Fruit fly (Drosophila melanogaster) whole organism, embryonic: ENCODE results near the gene ftz-f1.

Experiments used
- CG10321 ChIP-seq: fragments of 200-800 bp; sonication (Bioruptor generic); IDR thresholded peaks from 2 replicates; pipeline ENCODE4 v1.3.6; 2022; ENCODE audit warnings: missing biosample characterization, missing genetic modification characterization
- CG10462 ChIP-seq: fragments of 200-800 bp; sonication (Bioruptor generic); optimal IDR thresholded peaks from 2 replicates; lab custom pipeline; 2016; ENCODE audit warnings: missing biosample characterization, missing genetic modification characterization
- CG11695 ChIP-seq: fragments of 200-800 bp; sonication (Bioruptor generic); IDR thresholded peaks from 3 replicates; pipeline ENCODE4 v1.3.6; 2022; ENCODE audit warnings: missing biosample characterization, missing genetic modification characterization
- CG12071 ChIP-seq: fragments of 200-800 bp; sonication (Bioruptor generic); optimal IDR thresholded peaks from 3 replicates; lab custom pipeline; 2018; ENCODE audit warnings: missing biosample characterization, mild to moderate bottlenecking, missing genetic modification characterization
- CG12236 ChIP-seq: fragments of 200-800 bp; sonication (Bioruptor generic); optimal IDR thresholded peaks from 2 replicates; lab custom pipeline; 2016; ENCODE audit warnings: missing biosample characterization, missing genetic modification characterization
- CG13894 ChIP-seq: fragments of 200-800 bp; sonication (Bioruptor generic); optimal IDR thresholded peaks from 3 replicates; lab custom pipeline; 2018; ENCODE audit warnings: missing biosample characterization, mild to moderate bottlenecking, missing genetic modification characterization, moderate library complexity
- CG15073 ChIP-seq: fragments of 200-800 bp; sonication (Bioruptor generic); optimal IDR thresholded peaks from 2 replicates; lab custom pipeline; 2016; ENCODE audit warnings: missing biosample characterization, missing genetic modification characterization
- CG15269 ChIP-seq: fragments of 200-800 bp; sonication (Bioruptor generic); optimal IDR thresholded peaks from 2 replicates; lab custom pipeline; 2018; ENCODE audit warnings: missing biosample characterization, mild to moderate bottlenecking, missing genetic modification characterization, moderate library complexity
- CG1602 ChIP-seq: fragments of 200-800 bp; sonication (Bioruptor generic); optimal IDR thresholded peaks from 3 replicates; lab custom pipeline; 2016; ENCODE audit warnings: missing biosample characterization, missing genetic modification characterization
- CG17359 ChIP-seq: fragments of 200-800 bp; sonication (Bioruptor generic); optimal IDR thresholded peaks from 3 replicates; lab custom pipeline; 2018; ENCODE audit warnings: missing biosample characterization, mild to moderate bottlenecking, missing genetic modification characterization, moderate library complexity
- CG3163 ChIP-seq: fragments of 200-800 bp; sonication (Bioruptor generic); optimal IDR thresholded peaks from 3 replicates; lab custom pipeline; 2016; ENCODE audit warnings: missing biosample characterization, missing genetic modification characterization
- CG43689 ChIP-seq: fragments of 200-800 bp; sonication (Bioruptor generic); IDR thresholded peaks from 2 replicates; pipeline ENCODE4 v1.3.6; 2022; ENCODE audit warnings: missing biosample characterization, missing genetic modification characterization
- CG7372 ChIP-seq: fragments of 200-800 bp; sonication (Bioruptor generic); IDR thresholded peaks from 2 replicates; pipeline ENCODE4 v1.3.6; 2022; ENCODE audit warnings: missing biosample characterization, missing genetic modification characterization
- CG7556 ChIP-seq: fragments of 200-800 bp; sonication (Bioruptor generic); optimal IDR thresholded peaks from 2 replicates; lab custom pipeline; 2017; ENCODE audit warnings: missing biosample characterization, mild to moderate bottlenecking, missing genetic modification characterization
- CG8089 ChIP-seq: fragments of 200-800 bp; sonication (Bioruptor generic); optimal IDR thresholded peaks from 3 replicates; lab custom pipeline; 2016; ENCODE audit warnings: missing biosample characterization, missing genetic modification characterization
- CG8478 ChIP-seq: fragments of >200 bp; optimal IDR thresholded peaks from 2 replicates; lab custom pipeline; 2018
- CG9932 ChIP-seq: fragments of 200-800 bp; sonication (Bioruptor generic); IDR thresholded peaks from 2 replicates; pipeline ENCODE4 v1.3.6; 2022; ENCODE audit warnings: missing biosample characterization, missing genetic modification characterization
- CHES-1-like ChIP-seq: fragments of 200-800 bp; sonication (Bioruptor generic); optimal IDR thresholded peaks from 2 replicates; lab custom pipeline; 2016; ENCODE audit warnings: missing biosample characterization, missing genetic modification characterization
- D19B ChIP-seq: fragments of 200-800 bp; sonication (Bioruptor generic); optimal IDR thresholded peaks from 2 replicates; lab custom pipeline; 2017; ENCODE audit warnings: missing biosample characterization, mild to moderate bottlenecking, missing genetic modification characterization
- Deaf1 ChIP-seq: fragments of 200-800 bp; optimal IDR thresholded peaks from 3 replicates; lab custom pipeline; 2019; ENCODE audit warnings: missing biosample characterization, mild to moderate bottlenecking, missing genetic modification characterization, moderate library complexity
- Dek ChIP-seq: fragments of 200-800 bp; sonication (Bioruptor generic); optimal IDR thresholded peaks from 3 replicates; lab custom pipeline; 2019; ENCODE audit warnings: missing biosample characterization, mild to moderate bottlenecking, missing genetic modification characterization, moderate library complexity
- Dfd ChIP-seq, 2 experiments: fragments of >200 bp; optimal IDR thresholded peaks; 2 replicates each; lab custom pipeline; 2017; ENCODE audit warnings: missing biosample characterization in 2 of 2, missing genetic modification characterization in 2 of 2
- ERR ChIP-seq: fragments of 200-800 bp; sonication (Bioruptor generic); optimal IDR thresholded peaks from 2 replicates; lab custom pipeline; 2016; ENCODE audit warnings: missing biosample characterization, missing genetic modification characterization
- Eip74EF ChIP-seq, 2 experiments: fragments of 200-800 bp in 1 of 2; fragments of >200 bp in 1 of 2; sonication (Bioruptor generic) in 1 of 2; optimal IDR thresholded peaks; 2 replicates each; lab custom pipeline; 2017 to 2019; ENCODE audit warnings: missing biosample characterization in 2 of 2, missing genetic modification characterization in 2 of 2, mild to moderate bottlenecking in 1 of 2, moderate library complexity in 1 of 2
- Elba2 ChIP-seq: fragments of 200-800 bp; sonication (Bioruptor generic); optimal IDR thresholded peaks from 3 replicates; lab custom pipeline; 2016; ENCODE audit warnings: missing biosample characterization, missing genetic modification characterization
- HmgZ ChIP-seq: fragments of 200-800 bp; sonication (Bioruptor generic); optimal IDR thresholded peaks from 2 replicates; lab custom pipeline; 2018; ENCODE audit warnings: missing biosample characterization, mild to moderate bottlenecking, missing genetic modification characterization
- MTF-1 ChIP-seq: fragments of 200-800 bp; sonication (Bioruptor generic); optimal IDR thresholded peaks from 2 replicates; lab custom pipeline; 2018; ENCODE audit warnings: missing biosample characterization, mild to moderate bottlenecking, missing genetic modification characterization, borderline replicate concordance
- Mad ChIP-seq: fragments of 200-800 bp; sonication (Bioruptor generic); optimal IDR thresholded peaks from 2 replicates; lab custom pipeline; 2016; ENCODE audit warnings: missing biosample characterization, missing genetic modification characterization
- NFAT ChIP-seq: fragments of 200-800 bp; sonication (Bioruptor generic); IDR thresholded peaks from 2 replicates; pipeline ENCODE4 v1.3.6; 2022; ENCODE audit warnings: missing biosample characterization, missing genetic modification characterization
- NfI ChIP-seq: fragments of 200-800 bp; sonication (Bioruptor generic); optimal IDR thresholded peaks from 3 replicates; lab custom pipeline; 2018; ENCODE audit warnings: missing biosample characterization, mild to moderate bottlenecking, missing genetic modification characterization, moderate library complexity
- Oaz ChIP-seq: fragments of 200-800 bp; sonication (Bioruptor generic); IDR thresholded peaks from 2 replicates; pipeline ENCODE4 v1.3.6; 2022; ENCODE audit warnings: missing biosample characterization, missing genetic modification characterization
- Oli ChIP-seq: fragments of 200-800 bp; sonication (Bioruptor generic); optimal IDR thresholded peaks from 2 replicates; lab custom pipeline; 2018; ENCODE audit warnings: missing biosample characterization, mild to moderate bottlenecking, missing genetic modification characterization, moderate library complexity
- Stat92E ChIP-seq, 3 experiments: fragments of >200 bp in 2 of 3; fragments of 200-800 bp in 1 of 3; sonication (Bioruptor generic) in 1 of 3; optimal IDR thresholded peaks; 2 replicates each; lab custom pipeline; 2017 to 2019; ENCODE audit warnings: missing biosample characterization in 3 of 3, missing genetic modification characterization in 3 of 3, mild to moderate bottlenecking in 1 of 3, moderate library complexity in 1 of 3
- chif ChIP-seq, 2 experiments: fragments of 200-800 bp; sonication (Bioruptor generic); optimal IDR thresholded peaks; 3 replicates each; lab custom pipeline; 2016; ENCODE audit warnings: missing biosample characterization in 2 of 2, missing genetic modification characterization in 2 of 2
- corto ChIP-seq: fragments of 200-800 bp; sonication (Bioruptor generic); optimal IDR thresholded peaks from 2 replicates; lab custom pipeline; 2016; ENCODE audit warnings: missing biosample characterization, mild to moderate bottlenecking, missing genetic modification characterization, moderate library complexity
- disco-r ChIP-seq: fragments of 200-800 bp; sonication (Bioruptor generic); optimal IDR thresholded peaks from 2 replicates; lab custom pipeline; 2016; ENCODE audit warnings: missing biosample characterization, missing genetic modification characterization
- fu2 ChIP-seq: fragments of 200-800 bp; sonication (Bioruptor generic); optimal IDR thresholded peaks from 2 replicates; lab custom pipeline; 2016; ENCODE audit warnings: missing biosample characterization, missing genetic modification characterization
- gcm ChIP-seq: fragments of 200-800 bp; sonication (Bioruptor generic); optimal IDR thresholded peaks from 2 replicates; lab custom pipeline; 2019; ENCODE audit warnings: missing biosample characterization, mild to moderate bottlenecking, missing genetic modification characterization, moderate library complexity
- grau ChIP-seq: fragments of 200-800 bp; optimal IDR thresholded peaks from 3 replicates; lab custom pipeline; 2019; ENCODE audit warnings: missing biosample characterization, mild to moderate bottlenecking, missing genetic modification characterization, moderate library complexity
- grn ChIP-seq: fragments of 200-800 bp; sonication (Bioruptor generic); optimal IDR thresholded peaks from 3 replicates; lab custom pipeline; 2017; ENCODE audit warnings: missing biosample characterization, missing genetic modification characterization
- h ChIP-seq: fragments of >200 bp; optimal IDR thresholded peaks from 2 replicates; lab custom pipeline; 2017
- ken ChIP-seq: fragments of 200-800 bp; sonication (Bioruptor generic); IDR thresholded peaks from 3 replicates; pipeline ENCODE4 v1.3.6; 2022; ENCODE audit warnings: missing biosample characterization, missing genetic modification characterization
- lbe ChIP-seq: fragments of 200-800 bp; sonication (Bioruptor generic); optimal IDR thresholded peaks from 2 replicates; lab custom pipeline; 2016; ENCODE audit warnings: missing biosample characterization, mild to moderate bottlenecking, missing genetic modification characterization
- prd ChIP-seq, 3 experiments: fragments of >200 bp in 2 of 3; fragments of 200-800 bp in 1 of 3; sonication (Bioruptor generic) in 1 of 3; optimal IDR thresholded peaks in 2 of 3; IDR thresholded peaks in 1 of 3; 2 replicates in 2 of 3; 3 replicates in 1 of 3; pipeline versions ENCODE4 v1.3.6 to Lab custom; 2017 to 2022; ENCODE audit warnings: missing biosample characterization in 1 of 3, missing genetic modification characterization in 1 of 3
- shn ChIP-seq: fragments of 200-800 bp; sonication (Bioruptor generic); optimal IDR thresholded peaks from 3 replicates; lab custom pipeline; 2016; ENCODE audit warnings: missing biosample characterization, missing genetic modification characterization
- so ChIP-seq: fragments of 200-800 bp; sonication (Bioruptor generic); IDR thresholded peaks from 3 replicates; pipeline ENCODE4 v1.3.6; 2022; ENCODE audit warnings: missing biosample characterization, missing genetic modification characterization
- sr ChIP-seq: fragments of 200-800 bp; sonication (Bioruptor generic); IDR thresholded peaks from 3 replicates; pipeline ENCODE4 v1.3.6; 2022; ENCODE audit warnings: missing biosample characterization, missing genetic modification characterization
- unpg ChIP-seq: fragments of 200-800 bp; sonication (Bioruptor generic); optimal IDR thresholded peaks from 3 replicates; lab custom pipeline; 2018; ENCODE audit warnings: missing biosample characterization, mild to moderate bottlenecking, missing genetic modification characterization, moderate library complexity
- wdn ChIP-seq: fragments of 200-800 bp; sonication (Bioruptor generic); IDR thresholded peaks from 2 replicates; pipeline ENCODE4 v1.3.6; 2022; ENCODE audit warnings: missing biosample characterization, missing genetic modification characterization
- yki ChIP-seq: fragments of >200 bp; optimal IDR thresholded peaks from 3 replicates; lab custom pipeline; 2018

Gene ftz-f1

DNA sequence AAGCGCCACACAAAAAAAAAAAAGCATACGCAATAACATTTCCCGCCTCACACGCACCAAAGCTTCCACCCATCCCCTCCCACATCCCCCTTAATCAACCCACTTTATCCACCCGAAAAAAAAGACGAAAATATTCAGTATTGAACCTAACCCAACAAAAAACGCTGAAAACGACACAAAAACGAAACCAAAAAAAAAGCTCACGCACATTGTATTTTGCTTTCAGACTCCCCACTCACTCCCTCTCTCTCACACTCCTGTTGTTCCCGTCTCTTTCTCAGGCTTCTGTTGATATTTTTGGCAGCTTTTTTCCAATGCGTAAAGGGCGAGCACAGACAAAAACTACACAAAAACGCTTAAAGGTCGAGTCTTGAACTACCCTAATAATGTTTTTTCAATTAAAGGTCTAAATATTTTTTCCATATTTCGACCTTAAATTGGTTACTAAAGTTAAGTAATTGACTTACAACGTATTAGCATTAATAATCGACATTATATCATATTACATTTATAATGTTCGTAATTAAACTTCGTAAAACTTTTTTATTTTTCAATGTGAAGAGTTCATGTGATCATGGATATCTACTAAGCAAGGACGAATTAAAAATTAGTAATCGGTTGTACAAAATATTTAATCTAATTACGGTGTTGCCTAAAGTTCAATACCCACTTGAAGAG, 14.5 kb downstream of the ftz-f1 start (continued):
- TF ChIP-seq CG12236 (GFP tag; lab: Kevin White, UChicago): no peak
- peak; percentile 77; the same call in 2 of the 3 replicates for TF ChIP-seq CG11695 (GFP tag; lab: Robert Waterston, UW)
- TF ChIP-seq CG9932 (GFP tag; lab: Robert Waterston, UW): no peak; the same call in none of the 2 replicates
- TF ChIP-seq NfI (GFP tag; lab: Kevin White, UChicago): peak; percentile 29
- TF ChIP-seq Stat92E (GFP tag; optimal IDR thresholded peaks at IDR 0.05; lab: Kevin White, UChicago): no peak
- no peak for TF ChIP-seq CG8089 (GFP tag; lab: Kevin White, UChicago)
- no peak for TF ChIP-seq CG15073 (GFP tag; lab: Kevin White, UChicago)
- TF ChIP-seq grn (GFP tag; lab: Kevin White, UChicago): no peak
- no peak for TF ChIP-seq CG7372
- no peak for TF ChIP-seq HmgZ (tag; lab: Kevin White, UChicago)
- TF ChIP-seq Oli (tag; lab: Kevin White, UChicago): peak; percentile 84
- TF ChIP-seq CG15269 (tag; lab: Kevin White, UChicago): peak; percentile 80
- no peak for TF ChIP-seq disco-r (GFP tag; lab: Kevin White, UChicago)
- no peak for TF ChIP-seq prd (optimal IDR thresholded peaks at IDR 0.05; lab: Kevin White, UChicago)
- peak; percentile 28; the same call in 1 of the 3 replicates for TF ChIP-seq prd (GFP tag; IDR thresholded peaks at IDR 0.05; lab: Robert Waterston, UW)
- TF ChIP-seq chif (GFP tag; optimal IDR thresholded peaks at IDR 0.05; lab: Kevin White, UChicago): peak; percentile 32 to 49
- TF ChIP-seq Deaf1 (tag; lab: Kevin White, UChicago): peak; percentile 84
- TF ChIP-seq CG10321 (GFP tag; lab: Robert Waterston, UW): no peak
- no peak for TF ChIP-seq Dfd (GFP tag; optimal IDR thresholded peaks at IDR 0.05; lab: Kevin White, UChicago)
- TF ChIP-seq CG12071 (GFP tag; lab: Kevin White, UChicago): peak; percentile 17
- peak in 1 of 2 experiments; percentile 66 for TF ChIP-seq Eip74EF (GFP tag; optimal IDR thresholded peaks at IDR 0.05; lab: Kevin White, UChicago)
- no peak for TF ChIP-seq corto
- no peak for TF ChIP-seq yki (lab: Kevin White, UChicago)
- TF ChIP-seq unpg: peak; percentile 67
- peak; percentile 77 for TF ChIP-seq CG7556
- no peak for TF ChIP-seq CG3163 (GFP tag; lab: Kevin White, UChicago)
- TF ChIP-seq ken: no peak
- TF ChIP-seq grau: peak; percentile 79
- peak; percentile 9 for TF ChIP-seq CG13894 (tag; lab: Kevin White, UChicago)
- TF ChIP-seq Elba2 (GFP tag; lab: Kevin White, UChicago): no peak
- TF ChIP-seq Mad (GFP tag; lab: Kevin White, UChicago): no peak
- no peak for TF ChIP-seq NFAT (GFP tag; lab: Robert Waterston, UW)
- peak; percentile 40; the same call in 1 of the 3 replicates for TF ChIP-seq sr (GFP tag; lab: Robert Waterston, UW)
- TF ChIP-seq CG1602: peak; percentile 37
- TF ChIP-seq gcm (GFP tag; lab: Kevin White, UChicago): peak; percentile 61
- no peak for TF ChIP-seq CG8478
- TF ChIP-seq ERR (GFP tag; lab: Kevin White, UChicago): peak; percentile 37
- TF ChIP-seq fu2 (GFP tag; lab: Kevin White, UChicago): no peak
- TF ChIP-seq CG17359 (tag; lab: Kevin White, UChicago): peak; percentile 78
- no peak for TF ChIP-seq wdn (GFP tag; lab: Robert Waterston, UW)
- TF ChIP-seq Dek (tag; lab: Kevin White, UChicago): peak; percentile 64
- no peak for TF ChIP-seq CHES-1-like
- no peak for TF ChIP-seq MTF-1
- TF ChIP-seq lbe: no peak
- TF ChIP-seq CG10462 (GFP tag; lab: Kevin White, UChicago): no peak
- TF ChIP-seq Oaz (GFP tag; lab: Robert Waterston, UW): no peak
- TF ChIP-seq D19B (GFP tag; lab: Kevin White, UChicago): peak; percentile 44
- peak; percentile 12; the same call in 1 of the 3 replicates for TF ChIP-seq so (GFP tag; lab: Robert Waterston, UW)
- TF ChIP-seq h (lab: Kevin White, UChicago): no peak
- TF ChIP-seq CG43689: 0 out of 2 replicates have a peak, but pooled peaks have one; percentile 51
- TF ChIP-seq shn (GFP tag; lab: Kevin White, UChicago): no peak
